Worm (Caenorhabditis elegans) whole organism, late embryonic: ENCODE results near the gene sru-22.

Experiments used
- ceh-19 ChIP-seq: fragments of 200-800 bp; sonication (Bioruptor generic); optimal IDR thresholded peaks from 2 replicates; lab custom pipeline; 2018; ENCODE audit warnings: mild to moderate bottlenecking, missing genetic modification characterization, missing compliant biosample characterization
- pha-4 ChIP-seq: fragments of 150-350 bp; optimal IDR thresholded peaks from 2 replicates; lab custom pipeline; 2018; ENCODE audit warnings: missing biosample characterization, missing genetic modification reagents, missing genetic modification characterization
- tbx-2 ChIP-seq: sonication (generic microtip); optimal IDR thresholded peaks from 2 replicates; lab custom pipeline; 2016; ENCODE audit warnings: missing genetic modification characterization, missing compliant biosample characterization

- TF ChIP-seq pha-4 (no peak), ceh-19 (no peak), tbx-2 (tag; lab: Kevin White, UChicago) (no peak)
Observed at ce11 chrV:16000433-16000832, 25.7 kb upstream of the sru-22 start, which contains the start of gene nhr-50.
